Worm (Caenorhabditis elegans) whole organism, L3 larva: ENCODE data around the gene cap-1.

Source experiments
- R02D3.7 ChIP-seq: fragments of 150-350 bp; optimal IDR thresholded peaks from 2 replicates; lab custom pipeline; 2014; ENCODE audit warnings: missing biosample characterization, missing genetic modification characterization
- ZK546.5 ChIP-seq: sonication (generic microtip); optimal IDR thresholded peaks from 2 replicates; lab custom pipeline; 2017; ENCODE audit warnings: missing biosample characterization, missing genetic modification characterization
- ceh-16 ChIP-seq: sonication (generic microtip); optimal IDR thresholded peaks from 2 replicates; lab custom pipeline; 2017; ENCODE audit warnings: missing biosample characterization, missing genetic modification characterization
- ceh-28 ChIP-seq: fragments of 150-350 bp; optimal IDR thresholded peaks from 2 replicates; lab custom pipeline; 2014; ENCODE audit warnings: missing biosample characterization, missing genetic modification reagents, missing genetic modification characterization
- ceh-82 ChIP-seq: fragments of 150-350 bp; optimal IDR thresholded peaks from 2 replicates; lab custom pipeline; 2014; ENCODE audit warnings: missing biosample characterization, missing genetic modification characterization
- ceh-9 ChIP-seq: sonication (generic microtip); optimal IDR thresholded peaks from 2 replicates; lab custom pipeline; 2018; ENCODE audit warnings: missing biosample characterization, missing genetic modification characterization
- daf-12 ChIP-seq: fragments of 150-350 bp; optimal IDR thresholded peaks from 2 replicates; lab custom pipeline; 2014; ENCODE audit warnings: missing biosample characterization, missing genetic modification reagents, missing genetic modification characterization
- egl-27 ChIP-seq: sonication (generic microtip); optimal IDR thresholded peaks from 4 replicates; lab custom pipeline; 2017; ENCODE audit warnings: missing biosample characterization, missing genetic modification reagents, missing genetic modification characterization
- egl-5 ChIP-seq: fragments of 150-350 bp; optimal IDR thresholded peaks from 2 replicates; lab custom pipeline; 2017; ENCODE audit warnings: missing biosample characterization, missing genetic modification reagents, missing genetic modification characterization, inconsistent platforms
- elt-1 ChIP-seq: fragments of 150-350 bp; optimal IDR thresholded peaks from 2 replicates; lab custom pipeline; 2014; ENCODE audit warnings: missing biosample characterization, missing genetic modification characterization
- elt-2 ChIP-seq: sonication (generic microtip); optimal IDR thresholded peaks from 2 replicates; lab custom pipeline; 2016; ENCODE audit warnings: missing genetic modification reagents, mild to moderate bottlenecking, missing genetic modification characterization, missing compliant biosample characterization
- fkh-10 ChIP-seq: sonication (generic microtip); optimal IDR thresholded peaks from 2 replicates; lab custom pipeline; 2017; ENCODE audit warnings: missing biosample characterization, missing genetic modification reagents, missing genetic modification characterization
- jun-1 ChIP-seq: fragments of 150-350 bp; optimal IDR thresholded peaks from 2 replicates; lab custom pipeline; 2014; ENCODE audit warnings: missing biosample characterization, missing genetic modification reagents, missing genetic modification characterization
- lsy-12 ChIP-seq: sonication (generic microtip); optimal IDR thresholded peaks from 2 replicates; lab custom pipeline; 2016; ENCODE audit warnings: mild to moderate bottlenecking, missing genetic modification characterization, missing compliant biosample characterization
- mdl-1 ChIP-seq: fragments of 150-350 bp; optimal IDR thresholded peaks from 2 replicates; lab custom pipeline; 2014; ENCODE audit warnings: missing biosample characterization, missing genetic modification characterization
- mml-1 ChIP-seq: fragments of 150-350 bp; sonication (generic microtip); optimal IDR thresholded peaks from 3 replicates; lab custom pipeline; 2014; ENCODE audit warnings: missing biosample characterization, missing genetic modification characterization
- nfya-1 ChIP-seq: sonication (generic microtip); optimal IDR thresholded peaks from 2 replicates; lab custom pipeline; 2017; ENCODE audit warnings: missing genetic modification characterization, mild to moderate bottlenecking, missing compliant biosample characterization, antibody characterized with exemption, moderate library complexity; ENCODE audit not compliant: insufficient read depth
- nhr-11 ChIP-seq: fragments of 150-350 bp; optimal IDR thresholded peaks from 2 replicates; lab custom pipeline; 2014; ENCODE audit warnings: missing biosample characterization, missing genetic modification characterization
- nhr-12 ChIP-seq: fragments of 150-350 bp; optimal IDR thresholded peaks from 2 replicates; lab custom pipeline; 2014; ENCODE audit warnings: missing biosample characterization, missing genetic modification characterization
- nhr-23 ChIP-seq: fragments of 150-350 bp; optimal IDR thresholded peaks from 2 replicates; lab custom pipeline; 2014; ENCODE audit warnings: missing biosample characterization, missing genetic modification reagents, missing genetic modification characterization
- nhr-237 ChIP-seq: fragments of 150-350 bp; optimal IDR thresholded peaks from 2 replicates; lab custom pipeline; 2014; ENCODE audit warnings: missing biosample characterization, missing genetic modification characterization
- nhr-43 ChIP-seq: sonication (generic microtip); optimal IDR thresholded peaks from 2 replicates; lab custom pipeline; 2016; ENCODE audit warnings: mild to moderate bottlenecking, missing genetic modification characterization, missing compliant biosample characterization; ENCODE audit not compliant: poor library complexity, severe bottlenecking
- nhr-67 ChIP-seq: fragments of 150-350 bp; optimal IDR thresholded peaks from 2 replicates; lab custom pipeline; 2014; ENCODE audit warnings: missing biosample characterization, missing genetic modification characterization
- nhr-76 ChIP-seq: fragments of 150-350 bp; sonication (generic microtip); optimal IDR thresholded peaks from 5 replicates; lab custom pipeline; 2014; ENCODE audit warnings: missing biosample characterization, missing genetic modification characterization
- nhr-77 ChIP-seq: fragments of 150-350 bp; optimal IDR thresholded peaks from 2 replicates; lab custom pipeline; 2014; ENCODE audit warnings: missing biosample characterization, missing genetic modification characterization
- pha-4 ChIP-seq: fragments of 150-350 bp; optimal IDR thresholded peaks from 2 replicates; lab custom pipeline; 2014; ENCODE audit warnings: missing biosample characterization, missing genetic modification reagents, missing genetic modification characterization
- pqm-1 ChIP-seq: fragments of 150-350 bp; optimal IDR thresholded peaks from 2 replicates; lab custom pipeline; 2017; ENCODE audit warnings: missing biosample characterization, missing genetic modification characterization, inconsistent platforms
- sea-2 ChIP-seq: fragments of 150-350 bp; sonication (generic microtip); optimal IDR thresholded peaks from 4 replicates; lab custom pipeline; 2014; ENCODE audit warnings: missing biosample characterization, missing genetic modification reagents, missing genetic modification characterization
- skn-1 ChIP-seq: fragments of 150-350 bp; optimal IDR thresholded peaks from 2 replicates; lab custom pipeline; 2014; ENCODE audit warnings: missing biosample characterization, missing genetic modification characterization
- snpc-4 ChIP-seq: fragments of 150-350 bp; optimal IDR thresholded peaks from 2 replicates; lab custom pipeline; 2014; ENCODE audit warnings: missing biosample characterization, missing genetic modification characterization
- tbx-2 ChIP-seq: sonication (generic microtip); optimal IDR thresholded peaks from 2 replicates; lab custom pipeline; 2016; ENCODE audit warnings: mild to moderate bottlenecking, missing genetic modification characterization, missing compliant biosample characterization
- unc-62 ChIP-seq: fragments of 150-350 bp; sonication (generic microtip); optimal IDR thresholded peaks from 4 replicates; lab custom pipeline; 2014; ENCODE audit warnings: missing biosample characterization, missing genetic modification reagents, missing genetic modification characterization
- zag-1 ChIP-seq: fragments of 150-350 bp; optimal IDR thresholded peaks from 2 replicates; lab custom pipeline; 2014; ENCODE audit warnings: missing biosample characterization, missing genetic modification characterization

Gene cap-1

ce11 chrIV:7188030-7188429, 42.0 kb downstream of the cap-1 start, which contains the start of gene C42D4.13:
TSS of gene C42D4.13 (minus strand) at chrIV:7188130.
- TF ChIP-seq nhr-43 (tag; lab: Kevin White, UChicago): no peak
- no peak for TF ChIP-seq egl-27 (tag; lab: Kevin White, UChicago)
- TF ChIP-seq R02D3.7 (tag; lab: Kevin White, UChicago): no peak
- TF ChIP-seq nhr-11 (tag; lab: Kevin White, UChicago): no peak
- no peak for TF ChIP-seq nhr-76 (tag; lab: Kevin White, UChicago)
- no peak for TF ChIP-seq daf-12
- no peak for TF ChIP-seq jun-1
- TF ChIP-seq lsy-12 (tag; lab: Kevin White, UChicago): no peak
- TF ChIP-seq unc-62 (GFP tag; lab: Kevin White, UChicago): no peak
- no peak for TF ChIP-seq elt-2
- TF ChIP-seq nhr-23 (tag; lab: Kevin White, UChicago): no peak
- no peak for TF ChIP-seq zag-1

ce11 chrIV:7186756-7187155, 43.3 kb downstream of the cap-1 start, which contains the start of gene str-249:
TSS of gene str-249 (minus strand) at chrIV:7186856.
- no peak for TF ChIP-seq skn-1 (tag; lab: Kevin White, UChicago)
- no peak for TF ChIP-seq sea-2 (GFP tag; lab: Kevin White, UChicago)
- TF ChIP-seq tbx-2: no peak
- TF ChIP-seq mdl-1 (tag; lab: Kevin White, UChicago): no peak
- TF ChIP-seq nhr-43 (tag; lab: Kevin White, UChicago): no peak
- no peak for TF ChIP-seq snpc-4 (tag; lab: Kevin White, UChicago)
- no peak for TF ChIP-seq fkh-10 (GFP tag; lab: Kevin White, UChicago)
- no peak for TF ChIP-seq ceh-28 (tag; lab: Kevin White, UChicago)
- no peak for TF ChIP-seq ceh-9 (tag; lab: Kevin White, UChicago)
- TF ChIP-seq pqm-1 (tag; lab: Kevin White, UChicago): no peak
- TF ChIP-seq mml-1 (tag; lab: Kevin White, UChicago): no peak
- TF ChIP-seq ceh-82: no peak
- no peak for TF ChIP-seq egl-5 (tag; lab: Kevin White, UChicago)
- no peak for TF ChIP-seq nhr-12
- TF ChIP-seq nhr-237: no peak
- no peak for TF ChIP-seq nhr-77 (tag; lab: Kevin White, UChicago)
- TF ChIP-seq R02D3.7 (tag; lab: Kevin White, UChicago): no peak
- TF ChIP-seq lsy-12 (tag; lab: Kevin White, UChicago): no peak
- no peak for TF ChIP-seq elt-1 (tag; lab: Kevin White, UChicago)
- no peak for TF ChIP-seq pha-4 (tag; lab: Kevin White, UChicago)

- TF ChIP-seq ceh-9 (tag; lab: Kevin White, UChicago): no peak
- no peak for TF ChIP-seq elt-1 (tag; lab: Kevin White, UChicago)
- no peak for TF ChIP-seq egl-5 (tag; lab: Kevin White, UChicago)
- TF ChIP-seq daf-12: no peak
- TF ChIP-seq nhr-67: no peak
- no peak for TF ChIP-seq ZK546.5 (tag; lab: Kevin White, UChicago)
- TF ChIP-seq skn-1 (tag; lab: Kevin White, UChicago): no peak
- no peak for TF ChIP-seq ceh-16 (tag; lab: Kevin White, UChicago)
- TF ChIP-seq pha-4 (tag; lab: Kevin White, UChicago): no peak
- TF ChIP-seq, all 47 proteins: peak for 0
These were observed 45.4 kb downstream of the cap-1 start, which contains the start of gene clec-179 for ce11 chrIV:7184597-7184996. TSS of gene clec-179 (minus strand) at chrIV:7184697.

ce11 chrIV:7182818-7183217, 47.2 kb downstream of the cap-1 start:
- no peak for TF ChIP-seq ZK546.5 (tag; lab: Kevin White, UChicago)
- peak; percentile 48 for TF ChIP-seq elt-2

ce11 chrIV:7180304-7180703, 49.7 kb downstream of the cap-1 start, which contains the start of gene cest-10:
TSS of gene cest-10 (plus strand) at chrIV:7180557.
- TF ChIP-seq zag-1: no peak
- peak; percentile 84 for TF ChIP-seq pqm-1 (tag; lab: Kevin White, UChicago)
- TF ChIP-seq elt-2: peak; percentile 88
- no peak for TF ChIP-seq nfya-1 (tag; lab: Kevin White, UChicago)
